Worm (Caenorhabditis elegans) whole organism, midembryonic: ENCODE data around the gene C01G5.9.

Source experiments
- T22C8.4 ChIP-seq: fragments of 200-800 bp; sonication (Bioruptor generic); IDR thresholded peaks from 2 replicates; pipeline ENCODE4 v1.3.6; 2022; ENCODE audit warnings: missing genetic modification characterization, missing compliant biosample characterization
- cog-1 ChIP-seq: sonication (generic microtip); optimal IDR thresholded peaks from 2 replicates; lab custom pipeline; 2016; ENCODE audit warnings: missing genetic modification characterization, missing compliant biosample characterization
- flt-1 ChIP-seq: fragments of 200-800 bp; sonication (Bioruptor generic); IDR thresholded peaks from 2 replicates; pipeline ENCODE4 v1.3.6; 2022; ENCODE audit warnings: missing genetic modification characterization, missing compliant biosample characterization
- klf-2 ChIP-seq: fragments of 200-800 bp; sonication (Bioruptor generic); conservative IDR thresholded peaks from 2 replicates; pipeline ENCODE4 v1.3.6; 2022; ENCODE audit warnings: missing genetic modification reagents, missing genetic modification characterization, missing compliant biosample characterization
- med-1 ChIP-seq: sonication (generic microtip); optimal IDR thresholded peaks from 2 replicates; lab custom pipeline; 2017; ENCODE audit warnings: missing genetic modification characterization, mild to moderate bottlenecking, missing compliant biosample characterization, antibody characterized with exemption, missing genetic modification reagents; ENCODE audit not compliant: insufficient read depth
- tab-1 ChIP-seq: fragments of 200-800 bp; sonication (Bioruptor generic); IDR thresholded peaks from 2 replicates; pipeline ENCODE4 v1.3.6; 2022; ENCODE audit warnings: missing genetic modification characterization, missing compliant biosample characterization
- ztf-29 ChIP-seq: fragments of 200-800 bp; sonication (Bioruptor generic); IDR thresholded peaks from 2 replicates; pipeline ENCODE4 v1.3.6; 2022; ENCODE audit warnings: missing genetic modification reagents, missing genetic modification characterization, missing compliant biosample characterization

DNA sequence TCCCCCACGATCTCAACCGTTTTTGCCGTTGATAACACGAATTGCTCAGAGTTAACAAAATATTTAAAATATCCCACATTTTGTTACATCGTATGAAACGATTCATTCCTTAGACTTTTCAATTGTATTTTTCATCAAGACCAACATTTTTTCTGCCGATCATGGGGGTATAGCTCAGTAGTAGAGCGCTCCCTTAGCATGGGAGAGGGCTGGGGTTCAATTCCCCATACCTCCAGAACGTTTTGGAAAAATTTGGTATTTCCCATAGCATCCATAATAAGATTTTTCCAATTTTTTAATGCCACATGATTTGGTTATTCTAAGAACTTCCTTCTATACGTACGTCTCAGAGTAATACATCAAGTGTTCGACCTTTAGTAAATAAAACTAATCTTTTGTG is 42.3 kb downstream of the C01G5.9 start:
- TF ChIP-seq flt-1 = no peak
- no peak for TF ChIP-seq med-1
- TF ChIP-seq ztf-29 (GFP tag; lab: Robert Waterston, UW) = no peak
- no peak for TF ChIP-seq cog-1 (tag; lab: Kevin White, UChicago)
- no peak for TF ChIP-seq tab-1
- TF ChIP-seq T22C8.4 (GFP tag; lab: Robert Waterston, UW) = no peak
- TF ChIP-seq klf-2 = no peak
